Fruit fly (Drosophila melanogaster) whole organism, embryonic: ENCODE results near the gene wls.

Source experiments
- ATbp ChIP-seq: fragments of 200-800 bp; sonication (Bioruptor generic); optimal IDR thresholded peaks from 2 replicates; lab custom pipeline; 2017; ENCODE audit warnings: missing biosample characterization, mild to moderate bottlenecking, missing genetic modification characterization, missing genetic modification reagents
- Abd-B ChIP-seq: fragments of 200-800 bp; sonication (Bioruptor generic); optimal IDR thresholded peaks from 2 replicates; lab custom pipeline; 2018; ENCODE audit warnings: missing biosample characterization, mild to moderate bottlenecking, missing genetic modification characterization, moderate library complexity
- Atf-2 ChIP-seq: fragments of 200-800 bp; sonication (Bioruptor generic); optimal IDR thresholded peaks from 2 replicates; lab custom pipeline; 2016; ENCODE audit warnings: missing biosample characterization, missing genetic modification characterization
- Awh ChIP-seq: fragments of 200-800 bp; sonication (Bioruptor generic); IDR thresholded peaks from 2 replicates; pipeline ENCODE4, ENCODE4 v1.3.6; 2022; ENCODE audit warnings: missing biosample characterization, missing genetic modification characterization
- CG10366 ChIP-seq: fragments of 200-800 bp; sonication (Bioruptor generic); IDR thresholded peaks from 2 replicates; pipeline ENCODE4 v1.3.6; 2022; ENCODE audit warnings: missing biosample characterization, missing genetic modification characterization
- CG13296 ChIP-seq: fragments of 200-800 bp; sonication (Bioruptor generic); optimal IDR thresholded peaks from 3 replicates; lab custom pipeline; 2018; ENCODE audit warnings: missing biosample characterization, mild to moderate bottlenecking, missing genetic modification characterization
- CG1602 ChIP-seq: fragments of 200-800 bp; sonication (Bioruptor generic); optimal IDR thresholded peaks from 3 replicates; lab custom pipeline; 2016; ENCODE audit warnings: missing biosample characterization, missing genetic modification characterization
- CG16863 ChIP-seq: fragments of 200-800 bp; sonication (Bioruptor generic); optimal IDR thresholded peaks from 3 replicates; lab custom pipeline; 2016; ENCODE audit warnings: missing biosample characterization, missing genetic modification characterization
- CG17912 ChIP-seq: fragments of 200-800 bp; sonication (Bioruptor generic); optimal IDR thresholded peaks from 2 replicates; lab custom pipeline; 2018; ENCODE audit warnings: missing biosample characterization, mild to moderate bottlenecking, missing genetic modification characterization
- CG18011 ChIP-seq: fragments of 200-800 bp; sonication (Bioruptor generic); optimal IDR thresholded peaks from 2 replicates; lab custom pipeline; 2017; ENCODE audit warnings: missing biosample characterization, missing genetic modification characterization, mild to moderate bottlenecking, moderate library complexity, missing genotype
- CG18262 ChIP-seq: fragments of 200-800 bp; optimal IDR thresholded peaks from 3 replicates; lab custom pipeline; 2019; ENCODE audit warnings: missing biosample characterization, mild to moderate bottlenecking, missing genetic modification characterization, moderate library complexity
- CG2129 ChIP-seq: fragments of 200-800 bp; sonication (Bioruptor generic); IDR thresholded peaks from 2 replicates; pipeline ENCODE4 v1.3.6; 2022; ENCODE audit warnings: missing biosample characterization, missing genetic modification characterization; ENCODE audit not compliant: partially characterized antibody
- CG33557 ChIP-seq: fragments of 200-800 bp; sonication (Bioruptor generic); optimal IDR thresholded peaks from 2 replicates; lab custom pipeline; 2019; ENCODE audit warnings: missing biosample characterization, mild to moderate bottlenecking, missing genetic modification characterization, moderate library complexity
- CG4854 ChIP-seq: fragments of 200-800 bp; sonication (Bioruptor generic); optimal IDR thresholded peaks from 2 replicates; lab custom pipeline; 2016; ENCODE audit warnings: missing biosample characterization, missing genetic modification characterization, inconsistent platforms
- CG6689 ChIP-seq: fragments of 200-800 bp; sonication (Bioruptor generic); IDR thresholded peaks from 2 replicates; pipeline ENCODE4 v1.3.6; 2022; ENCODE audit warnings: missing biosample characterization, missing genetic modification characterization
- CG8281 ChIP-seq: fragments of 200-800 bp; sonication (Bioruptor generic); optimal IDR thresholded peaks from 2 replicates; lab custom pipeline; 2018; ENCODE audit warnings: missing biosample characterization, mild to moderate bottlenecking, missing genetic modification characterization, moderate library complexity
- CG8924 ChIP-seq: fragments of 200-800 bp; optimal IDR thresholded peaks from 3 replicates; lab custom pipeline; 2019; ENCODE audit warnings: missing biosample characterization, mild to moderate bottlenecking, missing genetic modification characterization, moderate library complexity
- CG9609 ChIP-seq: fragments of 200-800 bp; sonication (Bioruptor generic); optimal IDR thresholded peaks from 3 replicates; lab custom pipeline; 2016; ENCODE audit warnings: missing biosample characterization, missing genetic modification characterization
- Chrac-16 ChIP-seq: fragments of 200-800 bp; sonication (Bioruptor generic); optimal IDR thresholded peaks from 3 replicates; lab custom pipeline; 2016; ENCODE audit warnings: missing biosample characterization, missing genetic modification characterization
- D ChIP-seq, 2 experiments: fragments of 200-800 bp in 1 of 2; fragments of >200 bp in 1 of 2; sonication (Bioruptor generic) in 1 of 2; optimal IDR thresholded peaks; 2 replicates in 1 of 2; 3 replicates in 1 of 2; lab custom pipeline; 2017; ENCODE audit warnings: mild to moderate bottlenecking in 1 of 2, missing biosample characterization in 1 of 2, missing genetic modification characterization in 1 of 2, missing genetic modification reagents in 1 of 2
- Drgx ChIP-seq: fragments of 200-800 bp; sonication (Bioruptor generic); IDR thresholded peaks from 2 replicates; pipeline ENCODE4 v1.3.6; 2022; ENCODE audit warnings: missing biosample characterization, missing genetic modification characterization
- E2f1 ChIP-seq: fragments of 200-800 bp; sonication (Bioruptor generic); IDR thresholded peaks from 2 replicates; pipeline ENCODE4 v1.3.6; 2022; ENCODE audit warnings: missing biosample characterization, missing genetic modification characterization
- Eip74EF ChIP-seq, 2 experiments: fragments of 200-800 bp in 1 of 2; fragments of >200 bp in 1 of 2; sonication (Bioruptor generic) in 1 of 2; optimal IDR thresholded peaks; 2 replicates each; lab custom pipeline; 2017 to 2019; ENCODE audit warnings: missing biosample characterization in 2 of 2, missing genetic modification characterization in 2 of 2, mild to moderate bottlenecking in 1 of 2, moderate library complexity in 1 of 2
- Hr3 ChIP-seq: fragments of 200-800 bp; sonication (Bioruptor generic); optimal IDR thresholded peaks from 3 replicates; lab custom pipeline; 2016; ENCODE audit warnings: missing biosample characterization, missing genetic modification characterization
- Pdp1 ChIP-seq, 2 experiments: fragments of 200-800 bp; sonication (Bioruptor generic); optimal IDR thresholded peaks; 3 replicates each; lab custom pipeline; 2016; ENCODE audit warnings: missing biosample characterization in 2 of 2, missing genetic modification characterization in 2 of 2, mild to moderate bottlenecking in 1 of 2, moderate library complexity in 1 of 2
- Rx ChIP-seq: fragments of 200-800 bp; sonication (Bioruptor generic); IDR thresholded peaks from 2 replicates; pipeline ENCODE4 v1.3.6; 2022; ENCODE audit warnings: missing biosample characterization, missing genetic modification characterization
- amos ChIP-seq: fragments of 200-800 bp; sonication (Bioruptor generic); IDR thresholded peaks from 2 replicates; pipeline ENCODE4 v1.3.6; 2022; ENCODE audit warnings: missing biosample characterization, missing genetic modification characterization; ENCODE audit not compliant: partially characterized antibody
- ap ChIP-seq: fragments of 200-800 bp; sonication (Bioruptor generic); IDR thresholded peaks from 2 replicates; pipeline ENCODE4 v1.3.6; 2022; ENCODE audit warnings: missing biosample characterization, missing genetic modification characterization
- ara ChIP-seq: fragments of 200-800 bp; sonication (Bioruptor generic); IDR thresholded peaks from 2 replicates; pipeline ENCODE4 v1.3.6; 2022; ENCODE audit warnings: missing biosample characterization, missing genetic modification characterization
- btn ChIP-seq: fragments of 200-800 bp; sonication (Bioruptor generic); optimal IDR thresholded peaks from 2 replicates; lab custom pipeline; 2016; ENCODE audit warnings: missing biosample characterization, missing genetic modification characterization
- cad ChIP-seq: fragments of >200 bp; optimal IDR thresholded peaks from 2 replicates; lab custom pipeline; 2017; ENCODE audit warnings: missing biosample characterization, missing genetic modification characterization
- cato ChIP-seq: fragments of 200-800 bp; sonication (Bioruptor generic); optimal IDR thresholded peaks from 2 replicates; lab custom pipeline; 2016; ENCODE audit warnings: missing biosample characterization, missing genetic modification characterization, borderline replicate concordance
- chif ChIP-seq, 2 experiments: fragments of 200-800 bp; sonication (Bioruptor generic); optimal IDR thresholded peaks; 3 replicates each; lab custom pipeline; 2016; ENCODE audit warnings: missing biosample characterization in 2 of 2, missing genetic modification characterization in 2 of 2
- exex ChIP-seq: fragments of 200-800 bp; sonication (Bioruptor generic); optimal IDR thresholded peaks from 4 replicates; lab custom pipeline; 2018; ENCODE audit warnings: missing biosample characterization, mild to moderate bottlenecking, missing genetic modification characterization, moderate library complexity
- fd64A ChIP-seq: fragments of 200-800 bp; sonication (Bioruptor generic); optimal IDR thresholded peaks from 3 replicates; lab custom pipeline; 2018; ENCODE audit warnings: missing biosample characterization, mild to moderate bottlenecking, missing genetic modification characterization
- gcm2 ChIP-seq: fragments of 200-800 bp; sonication (Bioruptor generic); optimal IDR thresholded peaks from 2 replicates; lab custom pipeline; 2016; ENCODE audit warnings: missing biosample characterization, missing genetic modification characterization
- ind ChIP-seq: fragments of 200-800 bp; sonication (Bioruptor generic); optimal IDR thresholded peaks from 3 replicates; lab custom pipeline; 2016; ENCODE audit warnings: missing biosample characterization, missing genetic modification characterization
- kay ChIP-seq: fragments of 200-800 bp; sonication (Bioruptor generic); optimal IDR thresholded peaks from 2 replicates; lab custom pipeline; 2016; ENCODE audit warnings: missing biosample characterization, missing genetic modification characterization
- org-1 ChIP-seq: fragments of 200-800 bp; sonication (Bioruptor generic); optimal IDR thresholded peaks from 2 replicates; lab custom pipeline; 2017; ENCODE audit warnings: missing biosample characterization, missing genetic modification characterization
- otp ChIP-seq: fragments of 200-800 bp; sonication (Bioruptor generic); IDR thresholded peaks from 3 replicates; pipeline ENCODE4, ENCODE4 v1.3.6; 2022; ENCODE audit warnings: missing biosample characterization, missing genetic modification characterization
- repo ChIP-seq: fragments of 200-800 bp; sonication (Bioruptor generic); optimal IDR thresholded peaks from 2 replicates; lab custom pipeline; 2016; ENCODE audit warnings: missing biosample characterization, missing genetic modification characterization
- row ChIP-seq: fragments of 200-800 bp; sonication (Bioruptor generic); IDR thresholded peaks from 3 replicates; pipeline ENCODE4 v1.3.6; 2022; ENCODE audit warnings: missing biosample characterization, missing genetic modification characterization
- sens-2 ChIP-seq: fragments of 200-800 bp; sonication (Bioruptor generic); IDR thresholded peaks from 2 replicates; pipeline ENCODE4 v1.3.6; 2022; ENCODE audit warnings: missing biosample characterization, missing genetic modification characterization
- sima ChIP-seq: fragments of 200-800 bp; sonication (Bioruptor generic); optimal IDR thresholded peaks from 2 replicates; lab custom pipeline; 2016; ENCODE audit warnings: missing biosample characterization, missing genetic modification characterization
- sqz ChIP-seq: fragments of 200-800 bp; sonication (Bioruptor generic); optimal IDR thresholded peaks from 3 replicates; lab custom pipeline; 2018; ENCODE audit warnings: missing biosample characterization, mild to moderate bottlenecking, missing genetic modification characterization
- tap ChIP-seq: fragments of 200-800 bp; optimal IDR thresholded peaks from 3 replicates; lab custom pipeline; 2019; ENCODE audit warnings: missing biosample characterization, mild to moderate bottlenecking, missing genetic modification characterization, moderate library complexity
- tgo ChIP-seq: fragments of 200-800 bp; sonication (Bioruptor generic); IDR thresholded peaks from 3 replicates; pipeline ENCODE4 v1.3.6; 2022; ENCODE audit warnings: missing biosample characterization, missing genetic modification characterization
- vnd ChIP-seq: fragments of 200-800 bp; sonication (Bioruptor generic); IDR thresholded peaks from 3 replicates; pipeline ENCODE4 v1.3.6; 2022; ENCODE audit warnings: missing biosample characterization, missing genetic modification characterization; ENCODE audit not compliant: partially characterized antibody

The wls gene

dm6 chr3L:11215244-11216121 lies 46.1 kb upstream of the wls start (continued):
- TF ChIP-seq CG10366 (GFP tag; lab: Robert Waterston, UW) (peak; percentile 83), vnd (no peak), CG33557 (peak; percentile 30), CG8924 (peak; percentile 88), sima (GFP tag; lab: Kevin White, UChicago) (peak; percentile 72), cato (GFP tag; lab: Kevin White, UChicago) (peak; percentile 66), ind (GFP tag; lab: Kevin White, UChicago) (peak; percentile 90), CG8281 (tag; lab: Kevin White, UChicago) (no peak), Chrac-16 (GFP tag; lab: Kevin White, UChicago) (peak; percentile 85), fd64A (GFP tag; lab: Kevin White, UChicago) (peak; percentile 77), CG18262 (tag; lab: Kevin White, UChicago) (peak; percentile 84), tgo (peak; percentile 94), sqz (peak; percentile 1), Atf-2 (GFP tag; lab: Kevin White, UChicago) (peak; percentile 78), CG9609 (GFP tag; lab: Kevin White, UChicago) (peak; percentile 86), Awh (peak; percentile 93), CG1602 (peak; percentile 75), CG16863 (peak; percentile 86), org-1 (GFP tag; lab: Kevin White, UChicago) (peak; percentile 83), btn (GFP tag; lab: Kevin White, UChicago) (peak; percentile 85), Rx (peak; percentile 90), Pdp1 (GFP tag; optimal IDR thresholded peaks at IDR 0.05; lab: Kevin White, UChicago) (peak; percentile 64 to 91), gcm2 (peak; percentile 64), Abd-B (peak; percentile 64), CG18011 (peak; percentile 82), Eip74EF (GFP tag; optimal IDR thresholded peaks at IDR 0.05; lab: Kevin White, UChicago) (peak in 1 of 2 experiments; percentile 36), amos (peak; percentile 23; the same call in 1 of the 2 replicates), ATbp (GFP tag; lab: Kevin White, UChicago) (peak; percentile 87), Hr3 (GFP tag; lab: Kevin White, UChicago) (peak; percentile 61), row (peak; percentile 99), tap (tag; lab: Kevin White, UChicago) (peak; percentile 82), kay (GFP tag; lab: Kevin White, UChicago) (peak; percentile 62), ara (GFP tag; lab: Robert Waterston, UW) (peak; percentile 94), chif (GFP tag; optimal IDR thresholded peaks at IDR 0.05; lab: Kevin White, UChicago) (peak; percentile 81 to 83), repo (peak; percentile 88), D (optimal IDR thresholded peaks at IDR 0.05; lab: Kevin White, UChicago) (peak; percentile 84), D (GFP tag; optimal IDR thresholded peaks at IDR 0.05; lab: Kevin White, UChicago) (peak; percentile 65), CG17912 (GFP tag; lab: Kevin White, UChicago) (no peak), CG13296 (GFP tag; lab: Kevin White, UChicago) (peak; percentile 81), Drgx (GFP tag; lab: Robert Waterston, UW) (peak; percentile 98), CG2129 (GFP tag; lab: Robert Waterston, UW) (no peak), CG4854 (peak; percentile 69), cad (GFP tag; lab: Kevin White, UChicago) (no peak), otp (GFP tag; lab: Robert Waterston, UW) (peak; percentile 90), E2f1 (peak; percentile 96), exex (tag; lab: Kevin White, UChicago) (peak; percentile 59), CG6689 (GFP tag; lab: Robert Waterston, UW) (peak; percentile 94), ap (GFP tag; lab: Robert Waterston, UW) (peak; percentile 76), sens-2 (GFP tag; lab: Robert Waterston, UW) (peak; percentile 70)
